Worm (Caenorhabditis elegans): ENCODE data around the gene dif-1.

dif-1 gene

ce11 chrIV:7556265-7556866 lies 3.6 kb upstream of the dif-1 start, which contains the start of the genes F49E8.7, F49E8.8 and nprl-2:
TSS of gene F49E8.7 (minus strand) at chrIV:7556365.
TSS of gene F49E8.8 (plus strand) at chrIV:7556637.
TSS of gene nprl-2 (plus strand) at chrIV:7556816.
- TF ChIP-seq hlh-8 (tag; optimal IDR thresholded peaks at IDR 0.05) (no peak), unc-55 (GFP tag; optimal IDR thresholded peaks at IDR 0.05) (no peak), gmeb-2 (tag; optimal IDR thresholded peaks at IDR 0.05) (no peak), ceh-45 (GFP tag; IDR thresholded peaks at IDR 0.05) (no peak), nfya-1 (tag; optimal IDR thresholded peaks at IDR 0.05) (no peak), madf-2 (tag; optimal IDR thresholded peaks at IDR 0.05) (no peak), hlh-30 (tag; optimal IDR thresholded peaks at IDR 0.05; ENCODE audit: insufficient read depth) (no peak), odd-2 (tag; optimal IDR thresholded peaks at IDR 0.05) (no peak), elt-2 (tag; optimal IDR thresholded peaks at IDR 0.05) (no peak), ceh-30 (tag; optimal IDR thresholded peaks at IDR 0.05) (no peak), rnt-1 (tag; optimal IDR thresholded peaks at IDR 0.05) (no peak)

DNA sequence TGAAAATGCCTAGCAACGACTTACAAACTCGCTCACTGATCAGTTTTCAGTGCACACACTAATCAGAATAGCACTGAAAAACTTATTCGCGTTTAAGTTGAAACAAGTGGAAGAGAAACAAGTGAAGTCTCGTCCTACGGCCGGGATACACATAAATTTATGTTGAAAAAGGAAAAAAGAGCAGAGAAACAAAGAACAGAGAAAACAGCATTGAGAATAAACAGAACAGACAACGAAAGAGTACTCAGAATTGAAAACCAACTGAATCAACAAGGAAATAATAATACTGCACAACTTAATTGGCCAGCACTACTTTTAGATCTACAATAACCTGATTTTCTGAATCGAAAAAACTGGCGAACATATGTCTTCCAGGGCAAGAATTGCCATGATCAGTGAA lies 1.5 kb upstream of the dif-1 start, which contains the start of gene F49E8.6:
Gene F49E8.6 (minus strand): TSS at position 317 of the 400 bp plus-strand sequence.
- no peak for TF ChIP-seq pax-1 (tag; optimal IDR thresholded peaks at IDR 0.05)
- no peak for TF ChIP-seq npax-4 (tag; optimal IDR thresholded peaks at IDR 0.05)
- no peak for TF ChIP-seq pat-9 (tag; optimal IDR thresholded peaks at IDR 0.05)
- TF ChIP-seq ceh-18 (tag; optimal IDR thresholded peaks at IDR 0.05) = no peak
- no peak for TF ChIP-seq T23F11.4 (GFP tag; optimal IDR thresholded peaks at IDR 0.05)
- no peak for TF ChIP-seq C38D4.7 (GFP tag; optimal IDR thresholded peaks at IDR 0.05)

DNA sequence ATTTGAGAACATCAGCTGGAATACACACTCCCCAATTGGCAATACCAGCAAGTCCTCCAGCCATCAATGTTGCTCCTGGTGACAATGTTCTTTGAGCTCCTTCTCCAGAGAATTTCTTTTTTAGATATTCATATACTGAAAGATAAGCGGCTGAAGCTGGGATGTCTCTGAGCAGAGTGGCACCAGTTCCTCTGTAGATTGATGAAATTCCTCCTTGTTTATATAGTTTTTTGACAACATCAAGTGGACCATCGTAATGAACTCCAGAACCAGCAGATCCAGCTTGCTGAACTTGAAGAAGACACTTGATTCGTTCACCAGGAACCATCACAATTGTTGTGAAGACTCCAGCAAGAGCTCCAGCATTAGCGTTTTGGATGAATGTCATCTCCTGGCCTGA lies 708 bp downstream of the dif-1 start:
- TF ChIP-seq elt-2 (tag; optimal IDR thresholded peaks at IDR 0.05) (no peak), sdc-2 (tag; optimal IDR thresholded peaks at IDR 0.05) (no peak)

- TF ChIP-seq F13H6.1 (tag; optimal IDR thresholded peaks at IDR 0.05) (no peak), ceh-14 (tag; optimal IDR thresholded peaks at IDR 0.05) (no peak), odd-2 (tag; optimal IDR thresholded peaks at IDR 0.05) (no peak), che-1 (tag; optimal IDR thresholded peaks at IDR 0.05) (no peak)
Observed at ce11 chrIV:7551254-7551653, 1.6 kb downstream of the dif-1 start.

- TF ChIP-seq che-1 (tag; optimal IDR thresholded peaks at IDR 0.05) = no peak
- no peak for TF ChIP-seq unc-42 (tag; optimal IDR thresholded peaks at IDR 0.05)
- TF ChIP-seq lin-11 (tag; optimal IDR thresholded peaks at IDR 0.05) = no peak
- TF ChIP-seq Y22D7AL.16 (tag; optimal IDR thresholded peaks at IDR 0.05) = no peak
- TF ChIP-seq pros-1 (tag; optimal IDR thresholded peaks at IDR 0.05) = no peak
- TF ChIP-seq sdc-2 (tag; optimal IDR thresholded peaks at IDR 0.05) = no peak
- TF ChIP-seq pha-2 (tag; optimal IDR thresholded peaks at IDR 0.05) = no peak
- TF ChIP-seq nhr-11 (tag; optimal IDR thresholded peaks at IDR 0.05) = no peak
- TF ChIP-seq ceh-14 (tag; optimal IDR thresholded peaks at IDR 0.05) = no peak
- no peak for TF ChIP-seq ceh-24 (tag; optimal IDR thresholded peaks at IDR 0.05)
- TF ChIP-seq ama-1 (optimal IDR thresholded peaks at IDR 0.05) = no peak
- no peak for TF ChIP-seq fkh-6 (tag; optimal IDR thresholded peaks at IDR 0.05)
- no peak for TF ChIP-seq K02D7.2 (tag; optimal IDR thresholded peaks at IDR 0.05)
- TF ChIP-seq nfya-1 (tag; optimal IDR thresholded peaks at IDR 0.05) = no peak
- TF ChIP-seq ttx-3 (tag; optimal IDR thresholded peaks at IDR 0.05) = no peak
- no peak for TF ChIP-seq unc-55 (GFP tag; optimal IDR thresholded peaks at IDR 0.05)
- TF ChIP-seq ceh-2 (tag; optimal IDR thresholded peaks at IDR 0.05) = no peak
Observed at ce11 chrIV:7550445-7550844, 2.4 kb downstream of the dif-1 start, which contains the start of gene pam-1. TSS of gene pam-1 (minus strand) at chrIV:7550812.

- no peak for TF ChIP-seq K09A11.1 (tag; optimal IDR thresholded peaks at IDR 0.05; ENCODE audit: insufficient read depth)
- peak; percentile 1 for TF ChIP-seq tbx-2 (tag; optimal IDR thresholded peaks at IDR 0.05)
- TF ChIP-seq che-1 (tag; optimal IDR thresholded peaks at IDR 0.05) = no peak
- no peak for TF ChIP-seq pros-1 (tag; optimal IDR thresholded peaks at IDR 0.05)
Observed at ce11 chrIV:7549844-7550243, 3.0 kb downstream of the dif-1 start.
